Worm (Caenorhabditis elegans) whole organism, early embryonic: Measurements from ENCODE around the gene B0334.4.

Experiments used
- aly-1 ChIP-seq: sonication (generic microtip); optimal IDR thresholded peaks from 2 replicates; lab custom pipeline; 2016; ENCODE audit warnings: missing genetic modification characterization, missing compliant biosample characterization
- ama-1 ChIP-seq: fragments of 150-350 bp; optimal IDR thresholded peaks from 2 replicates; lab custom pipeline; 2014
- ceh-36 ChIP-seq: sonication (generic microtip); optimal IDR thresholded peaks from 2 replicates; lab custom pipeline; 2016; ENCODE audit warnings: missing genetic modification characterization, inconsistent platforms, missing compliant biosample characterization
- flt-1 ChIP-seq: fragments of 200-800 bp; sonication (Bioruptor generic); IDR thresholded peaks from 2 replicates; pipeline ENCODE4 v1.3.6; 2022; ENCODE audit warnings: missing genetic modification characterization, missing compliant biosample characterization
- hmg-4 ChIP-seq: fragments of 200-800 bp; sonication (Bioruptor generic); optimal IDR thresholded peaks from 2 replicates; lab custom pipeline; 2018; ENCODE audit warnings: mild to moderate bottlenecking, missing genetic modification characterization, missing compliant biosample characterization
- pes-1 ChIP-seq: fragments of 200-800 bp; sonication (Bioruptor generic); IDR thresholded peaks from 2 replicates; pipeline ENCODE4 v1.3.6; 2022; ENCODE audit warnings: missing genetic modification reagents, missing genetic modification characterization, missing compliant biosample characterization
- tbx-11 ChIP-seq: fragments of 200-800 bp; sonication (Bioruptor generic); IDR thresholded peaks from 2 replicates; pipeline ENCODE4 v1.3.6; 2022; ENCODE audit warnings: missing genetic modification characterization, missing compliant biosample characterization

ce11 chrII:11453639-11454038 lies 41.9 kb upstream of the B0334.4 start:
- TF ChIP-seq ceh-36 (tag; lab: Kevin White, UChicago), result no peak
- no peak for TF ChIP-seq ama-1
- no peak for TF ChIP-seq flt-1
- no peak for TF ChIP-seq aly-1 (tag; lab: Kevin White, UChicago)
- no peak for TF ChIP-seq tbx-11 (GFP tag; lab: Robert Waterston, UW)
- no peak for TF ChIP-seq pes-1 (GFP tag; lab: Robert Waterston, UW)
- TF ChIP-seq hmg-4 (GFP tag; lab: Kevin White, UChicago), result no peak
